Worm (Caenorhabditis elegans): ENCODE results near the gene ZK381.62.

- TF ChIP-seq tra-4 (tag; optimal IDR thresholded peaks at IDR 0.05) (no peak), pes-1 (GFP tag; IDR thresholded peaks at IDR 0.05) (no peak), scrt-1 (GFP tag; IDR thresholded peaks at IDR 0.05) (no peak), tbx-11 (GFP tag; IDR thresholded peaks at IDR 0.05) (no peak)
These were observed 33.6 kb downstream of the ZK381.62 start, which contains the start of gene npr-12 for ce11 chrIV:6937548-6937947.

Measured in whole organism, early embryonic.